Fruit fly (Drosophila melanogaster) whole organism, embryonic: Measurements from ENCODE around the gene tw.
A peak's percentile ranks its signal among the peaks of the same experiment; 100 is the strongest.

Experiments
- Abd-B ChIP-seq: fragments of 200-800 bp; sonication (Bioruptor generic); optimal IDR thresholded peaks from 2 replicates; lab custom pipeline; 2018; ENCODE audit warnings: missing biosample characterization, mild to moderate bottlenecking, missing genetic modification characterization, moderate library complexity
- CG11723 ChIP-seq: fragments of 200-800 bp; sonication (Bioruptor generic); optimal IDR thresholded peaks from 2 replicates; lab custom pipeline; 2017; ENCODE audit warnings: missing biosample characterization, mild to moderate bottlenecking, missing genetic modification characterization
- CG12659 ChIP-seq: fragments of 200-800 bp; sonication (Bioruptor generic); optimal IDR thresholded peaks from 3 replicates; lab custom pipeline; 2017; ENCODE audit warnings: mild to moderate bottlenecking, missing biosample characterization, missing genetic modification reagents, missing genetic modification characterization
- CG13123 ChIP-seq: fragments of 200-800 bp; sonication (Bioruptor generic); optimal IDR thresholded peaks from 2 replicates; lab custom pipeline; 2016; ENCODE audit warnings: missing biosample characterization, missing genetic modification characterization
- CG15479 ChIP-seq: fragments of 200-800 bp; sonication (Bioruptor generic); optimal IDR thresholded peaks from 3 replicates; lab custom pipeline; 2019; ENCODE audit warnings: missing biosample characterization, mild to moderate bottlenecking, missing genetic modification characterization, moderate library complexity
- CG1647 ChIP-seq: fragments of 200-800 bp; sonication (Bioruptor generic); optimal IDR thresholded peaks from 3 replicates; lab custom pipeline; 2016; ENCODE audit warnings: missing biosample characterization, missing genetic modification characterization
- CG17568 ChIP-seq: fragments of 200-800 bp; sonication (Bioruptor generic); optimal IDR thresholded peaks from 2 replicates; lab custom pipeline; 2018; ENCODE audit warnings: missing biosample characterization, mild to moderate bottlenecking, missing genetic modification characterization, moderate library complexity
- CG17829 ChIP-seq: fragments of 200-800 bp; optimal IDR thresholded peaks from 2 replicates; lab custom pipeline; 2019; ENCODE audit warnings: missing biosample characterization, mild to moderate bottlenecking, missing genetic modification characterization, moderate library complexity
- CG2129 ChIP-seq: fragments of 200-800 bp; sonication (Bioruptor generic); IDR thresholded peaks from 2 replicates; pipeline ENCODE4 v1.3.6; 2022; ENCODE audit warnings: missing biosample characterization, missing genetic modification characterization; ENCODE audit not compliant: partially characterized antibody
- CG31441 ChIP-seq: fragments of 200-800 bp; sonication (Bioruptor generic); IDR thresholded peaks from 2 replicates; pipeline ENCODE4 v1.3.6; 2022; ENCODE audit warnings: missing biosample characterization, missing genetic modification characterization
- CG34422 ChIP-seq: fragments of 200-800 bp; sonication (Bioruptor generic); IDR thresholded peaks from 3 replicates; pipeline ENCODE4 v1.3.6; 2022; ENCODE audit warnings: missing biosample characterization, missing genetic modification characterization
- CG3726 ChIP-seq: fragments of 200-800 bp; sonication (Bioruptor generic); IDR thresholded peaks from 3 replicates; pipeline ENCODE4, ENCODE4 v1.3.6; 2022; ENCODE audit warnings: missing biosample characterization, missing genetic modification characterization
- CG42726 ChIP-seq: fragments of 200-800 bp; sonication (Bioruptor generic); IDR thresholded peaks from 2 replicates; pipeline ENCODE4 v1.3.6; 2022; ENCODE audit warnings: missing biosample characterization, missing genetic modification characterization; ENCODE audit not compliant: partially characterized antibody
- CG4360 ChIP-seq: fragments of 200-800 bp; sonication (Bioruptor generic); IDR thresholded peaks from 2 replicates; pipeline ENCODE4 v1.3.6; 2022; ENCODE audit warnings: missing biosample characterization, missing genetic modification characterization
- CG4617 ChIP-seq: fragments of 200-800 bp; sonication (Bioruptor generic); optimal IDR thresholded peaks from 3 replicates; lab custom pipeline; 2016; ENCODE audit warnings: missing biosample characterization, missing genetic modification characterization, borderline replicate concordance
- CG4707 ChIP-seq: fragments of 200-800 bp; sonication (Bioruptor generic); optimal IDR thresholded peaks from 2 replicates; lab custom pipeline; 2018; ENCODE audit warnings: missing biosample characterization, mild to moderate bottlenecking, missing genetic modification characterization, moderate library complexity
- CG6683 ChIP-seq: fragments of 200-800 bp; sonication (Bioruptor generic); optimal IDR thresholded peaks from 2 replicates; lab custom pipeline; 2017; ENCODE audit warnings: missing biosample characterization, mild to moderate bottlenecking, missing genetic modification characterization, missing genetic modification reagents
- CG6765 ChIP-seq: fragments of 200-800 bp; sonication (Bioruptor generic); optimal IDR thresholded peaks from 3 replicates; lab custom pipeline; 2017; ENCODE audit warnings: missing biosample characterization, mild to moderate bottlenecking, missing genetic modification characterization
- CG8290 ChIP-seq, 3 experiments: fragments of 200-800 bp; sonication (Bioruptor generic); optimal IDR thresholded peaks; 2 replicates each; lab custom pipeline; 2016 to 2019; ENCODE audit warnings: missing biosample characterization in 3 of 3, missing genetic modification characterization in 3 of 3, mild to moderate bottlenecking in 2 of 3, moderate library complexity in 1 of 3
- CG8944 ChIP-seq: fragments of 200-800 bp; sonication (Bioruptor generic); optimal IDR thresholded peaks from 3 replicates; lab custom pipeline; 2016; ENCODE audit warnings: missing biosample characterization, missing genetic modification characterization
- CG9215 ChIP-seq: fragments of 200-800 bp; sonication (Bioruptor generic); IDR thresholded peaks from 2 replicates; pipeline ENCODE4 v1.3.6; 2022; ENCODE audit warnings: missing biosample characterization, missing genetic modification characterization
- Fer2 ChIP-seq: fragments of 200-800 bp; sonication (Bioruptor generic); optimal IDR thresholded peaks from 2 replicates; lab custom pipeline; 2018; ENCODE audit warnings: missing biosample characterization, mild to moderate bottlenecking, missing genetic modification characterization, moderate library complexity
- H2.0 ChIP-seq: fragments of 200-800 bp; sonication (Bioruptor generic); IDR thresholded peaks from 2 replicates; pipeline ENCODE4 v1.3.6; 2022; ENCODE audit warnings: missing biosample characterization, missing genetic modification characterization
- HmgD ChIP-seq: fragments of 200-800 bp; sonication (Bioruptor generic); optimal IDR thresholded peaks from 3 replicates; lab custom pipeline; 2016; ENCODE audit warnings: missing biosample characterization, missing genetic modification characterization
- Hr3 ChIP-seq: fragments of 200-800 bp; sonication (Bioruptor generic); optimal IDR thresholded peaks from 3 replicates; lab custom pipeline; 2016; ENCODE audit warnings: missing biosample characterization, missing genetic modification characterization
- Hr78 ChIP-seq, 2 experiments: fragments of 200-800 bp in 1 of 2; fragments of >200 bp in 1 of 2; sonication (Bioruptor generic) in 1 of 2; optimal IDR thresholded peaks; 2 replicates each; lab custom pipeline; 2017 to 2019; ENCODE audit warnings: missing biosample characterization in 2 of 2, missing genetic modification characterization in 2 of 2, mild to moderate bottlenecking in 1 of 2, moderate library complexity in 1 of 2
- NFAT ChIP-seq: fragments of 200-800 bp; sonication (Bioruptor generic); IDR thresholded peaks from 2 replicates; pipeline ENCODE4 v1.3.6; 2022; ENCODE audit warnings: missing biosample characterization, missing genetic modification characterization
- PHDP ChIP-seq: fragments of 200-800 bp; sonication (Bioruptor generic); optimal IDR thresholded peaks from 3 replicates; lab custom pipeline; 2018; ENCODE audit warnings: missing biosample characterization, mild to moderate bottlenecking, missing genetic modification characterization, moderate library complexity
- Ravus ChIP-seq: fragments of 200-800 bp; sonication (Bioruptor generic); IDR thresholded peaks from 2 replicates; pipeline ENCODE4 v1.3.6; 2022; ENCODE audit warnings: missing biosample characterization, missing genetic modification characterization
- Vsx1 ChIP-seq: fragments of 200-800 bp; sonication (Bioruptor generic); optimal IDR thresholded peaks from 2 replicates; lab custom pipeline; 2017; ENCODE audit warnings: missing biosample characterization, mild to moderate bottlenecking, missing genetic modification characterization, missing genetic modification reagents
- Xrp1 ChIP-seq: fragments of 200-800 bp; sonication (Bioruptor generic); IDR thresholded peaks from 2 replicates; pipeline ENCODE4 v1.3.6; 2022; ENCODE audit warnings: missing biosample characterization, missing genetic modification characterization
- ab ChIP-seq: fragments of 200-800 bp; sonication (Bioruptor generic); optimal IDR thresholded peaks from 2 replicates; lab custom pipeline; 2016; ENCODE audit warnings: missing biosample characterization, missing genetic modification characterization
- bbx ChIP-seq: fragments of 200-800 bp; sonication (Bioruptor generic); IDR thresholded peaks from 2 replicates; pipeline ENCODE4 v1.3.6; 2022; ENCODE audit warnings: missing biosample characterization, missing genetic modification characterization; ENCODE audit not compliant: partially characterized antibody
- cg ChIP-seq: fragments of 200-800 bp; sonication (Bioruptor generic); optimal IDR thresholded peaks from 3 replicates; lab custom pipeline; 2019; ENCODE audit warnings: missing biosample characterization, mild to moderate bottlenecking, missing genetic modification characterization, moderate library complexity
- cwo ChIP-seq: fragments of 200-800 bp; sonication (Bioruptor generic); optimal IDR thresholded peaks from 3 replicates; lab custom pipeline; 2017; ENCODE audit warnings: missing biosample characterization, missing genetic modification characterization, mild to moderate bottlenecking, moderate library complexity, missing genetic modification reagents
- ewg ChIP-seq: fragments of 200-800 bp; sonication (Bioruptor generic); optimal IDR thresholded peaks from 3 replicates; lab custom pipeline; 2017; ENCODE audit warnings: mild to moderate bottlenecking, missing biosample characterization, missing genetic modification reagents, missing genetic modification characterization
- hb ChIP-seq: fragments of 200-800 bp; sonication (Bioruptor generic); IDR thresholded peaks from 3 replicates; pipeline ENCODE4 v1.3.6; 2022; ENCODE audit warnings: missing biosample characterization, missing genetic modification characterization; ENCODE audit not compliant: partially characterized antibody
- knrl ChIP-seq: fragments of 200-800 bp; sonication (Bioruptor generic); IDR thresholded peaks from 3 replicates; pipeline ENCODE4 v1.3.6; 2022; ENCODE audit warnings: missing biosample characterization, missing genetic modification characterization; ENCODE audit not compliant: partially characterized antibody
- lab ChIP-seq: fragments of 200-800 bp; sonication (Bioruptor generic); optimal IDR thresholded peaks from 3 replicates; lab custom pipeline; 2017; ENCODE audit warnings: missing biosample characterization, missing genetic modification characterization, mild to moderate bottlenecking, moderate library complexity, missing genetic modification reagents
- mld ChIP-seq: fragments of 200-800 bp; sonication (Bioruptor generic); IDR thresholded peaks from 3 replicates; pipeline ENCODE4 v1.3.6; 2022; ENCODE audit warnings: missing biosample characterization, missing genetic modification characterization; ENCODE audit not compliant: partially characterized antibody
- nau ChIP-seq: fragments of 200-800 bp; sonication (Bioruptor generic); optimal IDR thresholded peaks from 3 replicates; lab custom pipeline; 2017; ENCODE audit warnings: missing biosample characterization, mild to moderate bottlenecking, missing genetic modification characterization, missing genetic modification reagents
- oc ChIP-seq: fragments of 200-800 bp; sonication (Bioruptor generic); optimal IDR thresholded peaks from 2 replicates; lab custom pipeline; 2018; ENCODE audit warnings: missing biosample characterization, mild to moderate bottlenecking, missing genetic modification characterization, moderate library complexity
- otp ChIP-seq: fragments of 200-800 bp; sonication (Bioruptor generic); IDR thresholded peaks from 3 replicates; pipeline ENCODE4, ENCODE4 v1.3.6; 2022; ENCODE audit warnings: missing biosample characterization, missing genetic modification characterization
- rib ChIP-seq: fragments of 200-800 bp; sonication (Bioruptor generic); IDR thresholded peaks from 2 replicates; pipeline ENCODE4 v1.3.6; 2022; ENCODE audit warnings: missing biosample characterization, missing genetic modification characterization
- run ChIP-seq: fragments of 200-800 bp; sonication (Bioruptor generic); optimal IDR thresholded peaks from 3 replicates; lab custom pipeline; 2018; ENCODE audit warnings: missing biosample characterization, mild to moderate bottlenecking, missing genetic modification characterization
- tap ChIP-seq: fragments of 200-800 bp; optimal IDR thresholded peaks from 3 replicates; lab custom pipeline; 2019; ENCODE audit warnings: missing biosample characterization, mild to moderate bottlenecking, missing genetic modification characterization, moderate library complexity
- trem ChIP-seq: fragments of 200-800 bp; optimal IDR thresholded peaks from 3 replicates; lab custom pipeline; 2019; ENCODE audit warnings: missing biosample characterization, mild to moderate bottlenecking, missing genetic modification characterization, moderate library complexity
- z ChIP-seq: fragments of 200-800 bp; sonication (Bioruptor generic); IDR thresholded peaks from 3 replicates; pipeline ENCODE4 v1.3.6; 2022; ENCODE audit warnings: missing biosample characterization, missing genetic modification characterization

The tw gene

dm6 chrX:768480-769123, 15.9 kb upstream of the tw start (continued):
- no peak for TF ChIP-seq CG34422 (GFP tag; lab: Robert Waterston, UW)
- no peak for TF ChIP-seq CG4360
- no peak for TF ChIP-seq ewg
- no peak for TF ChIP-seq CG8944 (GFP tag; lab: Kevin White, UChicago)
- TF ChIP-seq CG42726: no peak
- TF ChIP-seq otp (GFP tag; lab: Robert Waterston, UW): 0 out of 3 replicates have a peak, but pooled peaks have one; percentile 28
- TF ChIP-seq run (tag; lab: Kevin White, UChicago): no peak
- no peak for TF ChIP-seq PHDP
- TF ChIP-seq CG6683 (GFP tag; lab: Kevin White, UChicago): no peak
- TF ChIP-seq knrl: no peak
- no peak for TF ChIP-seq CG11723 (GFP tag; lab: Kevin White, UChicago)
- no peak for TF ChIP-seq Hr3
- TF ChIP-seq NFAT: no peak
- TF ChIP-seq CG4617 (GFP tag; lab: Kevin White, UChicago): no peak
- TF ChIP-seq CG3726 (GFP tag; lab: Robert Waterston, UW): no peak
- no peak for TF ChIP-seq z (GFP tag; lab: Robert Waterston, UW)
- no peak for TF ChIP-seq CG1647 (GFP tag; lab: Kevin White, UChicago)
- TF ChIP-seq CG9215 (GFP tag; lab: Robert Waterston, UW): no peak
- TF ChIP-seq CG6765 (GFP tag; lab: Kevin White, UChicago): no peak
- TF ChIP-seq rib: no peak
- no peak for TF ChIP-seq CG31441 (GFP tag; lab: Robert Waterston, UW)
- no peak for TF ChIP-seq CG12659
- no peak for TF ChIP-seq CG17829 (tag; lab: Kevin White, UChicago)
- no peak for TF ChIP-seq Vsx1
- no peak for TF ChIP-seq mld
- TF ChIP-seq cwo (GFP tag; lab: Kevin White, UChicago): no peak
- peak; percentile 88 for TF ChIP-seq oc
- TF ChIP-seq HmgD (GFP tag; lab: Kevin White, UChicago): no peak
- no peak for TF ChIP-seq tap (tag; lab: Kevin White, UChicago)
- TF ChIP-seq CG8290 (GFP tag; optimal IDR thresholded peaks at IDR 0.05; lab: Kevin White, UChicago): no peak
- peak in 1 of 2 experiments; percentile 30 for TF ChIP-seq CG8290 (tag; optimal IDR thresholded peaks at IDR 0.05; lab: Kevin White, UChicago)
- no peak for TF ChIP-seq CG17568 (GFP tag; lab: Kevin White, UChicago)
- TF ChIP-seq Abd-B (GFP tag; lab: Kevin White, UChicago): no peak
- no peak for TF ChIP-seq Fer2 (tag; lab: Kevin White, UChicago)
- no peak for TF ChIP-seq Ravus
- TF ChIP-seq CG13123 (GFP tag; lab: Kevin White, UChicago): no peak
- TF ChIP-seq CG2129 (GFP tag; lab: Robert Waterston, UW): no peak
- no peak for TF ChIP-seq cg (GFP tag; lab: Kevin White, UChicago)
- TF ChIP-seq H2.0 (GFP tag; lab: Robert Waterston, UW): no peak
- TF ChIP-seq CG4707 (GFP tag; lab: Kevin White, UChicago): no peak
- TF ChIP-seq Hr78 (GFP tag; optimal IDR thresholded peaks at IDR 0.05; lab: Kevin White, UChicago): peak in 1 of 2 experiments; percentile 26
- no peak for TF ChIP-seq lab (GFP tag; lab: Kevin White, UChicago)
- TF ChIP-seq CG15479 (GFP tag; lab: Kevin White, UChicago): no peak
- no peak for TF ChIP-seq bbx
- no peak for TF ChIP-seq hb (GFP tag; lab: Robert Waterston, UW)
- peak; percentile 38; the same call in 1 of the 2 replicates for TF ChIP-seq Xrp1 (GFP tag; lab: Robert Waterston, UW)
- TF ChIP-seq ab (GFP tag; lab: Kevin White, UChicago): no peak
- TF ChIP-seq nau: no peak
- TF ChIP-seq trem (tag; lab: Kevin White, UChicago): no peak
